Fruit fly (Drosophila melanogaster) whole organism, embryonic: Measurements from ENCODE around the gene CG6656.

ENCODE experiments used
- ATbp ChIP-seq: fragments of 200-800 bp; sonication (Bioruptor generic); optimal IDR thresholded peaks from 2 replicates; lab custom pipeline; 2017; ENCODE audit warnings: missing biosample characterization, mild to moderate bottlenecking, missing genetic modification characterization, missing genetic modification reagents
- Ada2b ChIP-seq: fragments of 200-800 bp; sonication (Bioruptor generic); IDR thresholded peaks from 2 replicates; pipeline ENCODE4 v1.3.6; 2022; ENCODE audit warnings: missing biosample characterization, missing genetic modification characterization
- Aef1 ChIP-seq: fragments of 200-800 bp; sonication (Bioruptor generic); IDR thresholded peaks from 3 replicates; pipeline ENCODE4 v1.3.6; 2022; ENCODE audit warnings: missing biosample characterization, missing genetic modification characterization
- Atf6 ChIP-seq: fragments of 200-800 bp; sonication (Bioruptor generic); IDR thresholded peaks from 2 replicates; pipeline ENCODE4 v1.3.6; 2022; ENCODE audit warnings: missing biosample characterization, missing genetic modification characterization
- B-H1 ChIP-seq: fragments of 200-800 bp; sonication (Bioruptor generic); IDR thresholded peaks from 3 replicates; pipeline ENCODE4 v1.3.6; 2022; ENCODE audit warnings: missing biosample characterization, missing genetic modification characterization
- CG11560 ChIP-seq: fragments of 200-800 bp; sonication (Bioruptor generic); IDR thresholded peaks from 3 replicates; pipeline ENCODE4 v1.3.6; 2022; ENCODE audit warnings: missing biosample characterization, missing genetic modification characterization
- CG1233 ChIP-seq: fragments of 200-800 bp; sonication (Bioruptor generic); optimal IDR thresholded peaks from 4 replicates; lab custom pipeline; 2018; ENCODE audit warnings: missing biosample characterization, mild to moderate bottlenecking, missing genetic modification characterization
- CG1602 ChIP-seq: fragments of 200-800 bp; sonication (Bioruptor generic); optimal IDR thresholded peaks from 3 replicates; lab custom pipeline; 2016; ENCODE audit warnings: missing biosample characterization, missing genetic modification characterization
- CG17328 ChIP-seq: fragments of 200-800 bp; sonication (Bioruptor generic); IDR thresholded peaks from 2 replicates; pipeline ENCODE4 v1.3.6; 2022; ENCODE audit warnings: missing biosample characterization, missing genetic modification characterization
- CG17359 ChIP-seq: fragments of 200-800 bp; sonication (Bioruptor generic); optimal IDR thresholded peaks from 3 replicates; lab custom pipeline; 2018; ENCODE audit warnings: missing biosample characterization, mild to moderate bottlenecking, missing genetic modification characterization, moderate library complexity
- CG1792 ChIP-seq: fragments of 200-800 bp; sonication (Bioruptor generic); optimal IDR thresholded peaks from 2 replicates; lab custom pipeline; 2016; ENCODE audit warnings: missing biosample characterization, missing genetic modification characterization
- CG18262 ChIP-seq: fragments of 200-800 bp; optimal IDR thresholded peaks from 3 replicates; lab custom pipeline; 2019; ENCODE audit warnings: missing biosample characterization, mild to moderate bottlenecking, missing genetic modification characterization, moderate library complexity
- CG31388 ChIP-seq: fragments of 200-800 bp; sonication (Bioruptor generic); optimal IDR thresholded peaks from 2 replicates; lab custom pipeline; 2016; ENCODE audit warnings: missing biosample characterization, missing genetic modification characterization
- CG3407 ChIP-seq: fragments of 200-800 bp; sonication (Bioruptor generic); optimal IDR thresholded peaks from 2 replicates; lab custom pipeline; 2018; ENCODE audit warnings: missing biosample characterization, mild to moderate bottlenecking, missing genetic modification characterization
- CG34224 ChIP-seq: fragments of 200-800 bp; sonication (Bioruptor generic); IDR thresholded peaks from 3 replicates; pipeline ENCODE4 v1.3.6; 2022; ENCODE audit warnings: missing biosample characterization, missing genetic modification characterization; ENCODE audit not compliant: partially characterized antibody
- CG6689 ChIP-seq: fragments of 200-800 bp; sonication (Bioruptor generic); IDR thresholded peaks from 2 replicates; pipeline ENCODE4 v1.3.6; 2022; ENCODE audit warnings: missing biosample characterization, missing genetic modification characterization
- CG6791 ChIP-seq: fragments of 200-800 bp; sonication (Bioruptor generic); IDR thresholded peaks from 3 replicates; pipeline ENCODE4 v1.3.6; 2022; ENCODE audit warnings: missing biosample characterization, missing genetic modification characterization; ENCODE audit not compliant: partially characterized antibody
- CG7556 ChIP-seq: fragments of 200-800 bp; sonication (Bioruptor generic); optimal IDR thresholded peaks from 2 replicates; lab custom pipeline; 2017; ENCODE audit warnings: missing biosample characterization, mild to moderate bottlenecking, missing genetic modification characterization
- CG7963 ChIP-seq: fragments of 200-800 bp; sonication (Bioruptor generic); IDR thresholded peaks from 3 replicates; pipeline ENCODE4 v1.3.6; 2022; ENCODE audit warnings: missing biosample characterization, missing genetic modification characterization; ENCODE audit not compliant: partially characterized antibody
- CG8478 ChIP-seq: fragments of >200 bp; optimal IDR thresholded peaks from 2 replicates; lab custom pipeline; 2018
- CG9932 ChIP-seq: fragments of 200-800 bp; sonication (Bioruptor generic); IDR thresholded peaks from 2 replicates; pipeline ENCODE4 v1.3.6; 2022; ENCODE audit warnings: missing biosample characterization, missing genetic modification characterization
- Doc2 ChIP-seq: fragments of 200-800 bp; sonication (Bioruptor generic); IDR thresholded peaks from 2 replicates; pipeline ENCODE4 v1.3.6; 2022; ENCODE audit warnings: missing biosample characterization, missing genetic modification characterization
- E2f1 ChIP-seq: fragments of 200-800 bp; sonication (Bioruptor generic); IDR thresholded peaks from 2 replicates; pipeline ENCODE4 v1.3.6; 2022; ENCODE audit warnings: missing biosample characterization, missing genetic modification characterization
- HmgZ ChIP-seq: fragments of 200-800 bp; sonication (Bioruptor generic); optimal IDR thresholded peaks from 2 replicates; lab custom pipeline; 2018; ENCODE audit warnings: missing biosample characterization, mild to moderate bottlenecking, missing genetic modification characterization
- Hr3 ChIP-seq: fragments of 200-800 bp; sonication (Bioruptor generic); optimal IDR thresholded peaks from 3 replicates; lab custom pipeline; 2016; ENCODE audit warnings: missing biosample characterization, missing genetic modification characterization
- Kr ChIP-seq: fragments of 200-800 bp; sonication (Bioruptor generic); optimal IDR thresholded peaks from 2 replicates; lab custom pipeline; 2017; ENCODE audit warnings: missing biosample characterization, mild to moderate bottlenecking, missing genetic modification characterization
- Lhr ChIP-seq: fragments of 200-800 bp; sonication (Bioruptor generic); optimal IDR thresholded peaks from 3 replicates; lab custom pipeline; 2017; ENCODE audit warnings: mild to moderate bottlenecking, missing biosample characterization, missing genetic modification reagents, missing genetic modification characterization
- Oli ChIP-seq: fragments of 200-800 bp; sonication (Bioruptor generic); optimal IDR thresholded peaks from 2 replicates; lab custom pipeline; 2018; ENCODE audit warnings: missing biosample characterization, mild to moderate bottlenecking, missing genetic modification characterization, moderate library complexity
- PHDP ChIP-seq: fragments of 200-800 bp; sonication (Bioruptor generic); optimal IDR thresholded peaks from 3 replicates; lab custom pipeline; 2018; ENCODE audit warnings: missing biosample characterization, mild to moderate bottlenecking, missing genetic modification characterization, moderate library complexity
- Ravus ChIP-seq: fragments of 200-800 bp; sonication (Bioruptor generic); IDR thresholded peaks from 2 replicates; pipeline ENCODE4 v1.3.6; 2022; ENCODE audit warnings: missing biosample characterization, missing genetic modification characterization
- Vsx1 ChIP-seq: fragments of 200-800 bp; sonication (Bioruptor generic); optimal IDR thresholded peaks from 2 replicates; lab custom pipeline; 2017; ENCODE audit warnings: missing biosample characterization, mild to moderate bottlenecking, missing genetic modification characterization, missing genetic modification reagents
- br ChIP-seq: fragments of >200 bp; optimal IDR thresholded peaks from 2 replicates; lab custom pipeline; 2017
- chif ChIP-seq, 2 experiments: fragments of 200-800 bp; sonication (Bioruptor generic); optimal IDR thresholded peaks; 3 replicates each; lab custom pipeline; 2016; ENCODE audit warnings: missing biosample characterization in 2 of 2, missing genetic modification characterization in 2 of 2
- chn ChIP-seq: fragments of 200-800 bp; sonication (Bioruptor generic); optimal IDR thresholded peaks from 2 replicates; lab custom pipeline; 2016; ENCODE audit warnings: missing biosample characterization, missing genetic modification characterization
- dan ChIP-seq: fragments of 200-800 bp; sonication (Bioruptor generic); IDR thresholded peaks from 2 replicates; pipeline ENCODE4 v1.3.6; 2022; ENCODE audit warnings: missing biosample characterization, missing genetic modification characterization
- danr ChIP-seq: fragments of 200-800 bp; sonication (Bioruptor generic); IDR thresholded peaks from 2 replicates; pipeline ENCODE4 v1.3.6; 2022; ENCODE audit warnings: missing biosample characterization, missing genetic modification characterization
- dysf ChIP-seq: fragments of 200-800 bp; sonication (Bioruptor generic); IDR thresholded peaks from 3 replicates; pipeline ENCODE4 v1.3.6; 2022; ENCODE audit warnings: missing biosample characterization, missing genetic modification characterization
- en ChIP-seq: fragments of 200-800 bp; sonication (Bioruptor generic); optimal IDR thresholded peaks from 2 replicates; lab custom pipeline; 2016; ENCODE audit warnings: missing biosample characterization, missing genetic modification characterization
- fd96Cb ChIP-seq: fragments of 200-800 bp; sonication (Bioruptor generic); optimal IDR thresholded peaks from 2 replicates; lab custom pipeline; 2018; ENCODE audit warnings: missing biosample characterization, mild to moderate bottlenecking, missing genetic modification characterization, moderate library complexity
- gce ChIP-seq: fragments of 200-800 bp; sonication (Bioruptor generic); IDR thresholded peaks from 3 replicates; pipeline ENCODE4 v1.3.6; 2022; ENCODE audit warnings: missing biosample characterization, missing genetic modification characterization
- hth ChIP-seq: fragments of >200 bp; optimal IDR thresholded peaks from 2 replicates; lab custom pipeline; 2017; ENCODE audit warnings: inconsistent platforms
- jigr1 ChIP-seq: fragments of 200-800 bp; sonication (Bioruptor generic); IDR thresholded peaks from 3 replicates; pipeline ENCODE4 v1.3.6; 2022; ENCODE audit warnings: missing biosample characterization, missing genetic modification characterization
- kay ChIP-seq: fragments of 200-800 bp; sonication (Bioruptor generic); optimal IDR thresholded peaks from 2 replicates; lab custom pipeline; 2016; ENCODE audit warnings: missing biosample characterization, missing genetic modification characterization
- lov ChIP-seq, 2 experiments: fragments of 200-800 bp in 1 of 2; fragments of >200 bp in 1 of 2; sonication (Bioruptor generic) in 1 of 2; IDR thresholded peaks in 1 of 2; optimal IDR thresholded peaks in 1 of 2; 2 replicates in 1 of 2; 3 replicates in 1 of 2; pipeline versions ENCODE4 v1.3.6 to Lab custom; 2017 to 2022; ENCODE audit warnings: missing biosample characterization in 1 of 2, missing genetic modification characterization in 1 of 2
- nau ChIP-seq: fragments of 200-800 bp; sonication (Bioruptor generic); optimal IDR thresholded peaks from 3 replicates; lab custom pipeline; 2017; ENCODE audit warnings: missing biosample characterization, mild to moderate bottlenecking, missing genetic modification characterization, missing genetic modification reagents
- rib ChIP-seq: fragments of 200-800 bp; sonication (Bioruptor generic); IDR thresholded peaks from 2 replicates; pipeline ENCODE4 v1.3.6; 2022; ENCODE audit warnings: missing biosample characterization, missing genetic modification characterization
- run ChIP-seq: fragments of 200-800 bp; sonication (Bioruptor generic); optimal IDR thresholded peaks from 3 replicates; lab custom pipeline; 2018; ENCODE audit warnings: missing biosample characterization, mild to moderate bottlenecking, missing genetic modification characterization
- slp2 ChIP-seq: fragments of 200-800 bp; sonication (Bioruptor generic); optimal IDR thresholded peaks from 2 replicates; lab custom pipeline; 2016; ENCODE audit warnings: missing biosample characterization, missing genetic modification characterization
- unpg ChIP-seq: fragments of 200-800 bp; sonication (Bioruptor generic); optimal IDR thresholded peaks from 3 replicates; lab custom pipeline; 2018; ENCODE audit warnings: missing biosample characterization, mild to moderate bottlenecking, missing genetic modification characterization, moderate library complexity
- vvl ChIP-seq: fragments of 200-800 bp; sonication (Bioruptor generic); IDR thresholded peaks from 2 replicates; pipeline ENCODE4 v1.3.6; 2022; ENCODE audit warnings: missing biosample characterization, missing genetic modification characterization

CG6656 gene

dm6 chr3R:21837069-21837977, 37.8 kb upstream of the CG6656 start (continued):
- no peak for TF ChIP-seq dan
- TF ChIP-seq CG1792 (GFP tag; lab: Kevin White, UChicago), result no peak
- no peak for TF ChIP-seq CG17328 (GFP tag; lab: Robert Waterston, UW)
- peak; percentile 61 for TF ChIP-seq CG6689
- no peak for TF ChIP-seq en (GFP tag; lab: Kevin White, UChicago)
- TF ChIP-seq HmgZ (tag; lab: Kevin White, UChicago), result no peak
- no peak for TF ChIP-seq lov (optimal IDR thresholded peaks at IDR 0.05; lab: Kevin White, UChicago)
- TF ChIP-seq lov (GFP tag; IDR thresholded peaks at IDR 0.05; lab: Robert Waterston, UW), result no peak
- TF ChIP-seq CG6791 (GFP tag; lab: Robert Waterston, UW), result no peak
- TF ChIP-seq rib (GFP tag; lab: Robert Waterston, UW), result no peak
- TF ChIP-seq PHDP (tag; lab: Kevin White, UChicago), result no peak
- TF ChIP-seq run (tag; lab: Kevin White, UChicago), result no peak
- TF ChIP-seq Atf6 (GFP tag; lab: Robert Waterston, UW), result no peak
- TF ChIP-seq E2f1 (GFP tag; lab: Robert Waterston, UW), result peak; percentile 65
- no peak for TF ChIP-seq vvl (GFP tag; lab: Robert Waterston, UW)
- no peak for TF ChIP-seq danr (GFP tag; lab: Robert Waterston, UW)
- TF ChIP-seq Oli (tag; lab: Kevin White, UChicago), result no peak
- no peak for TF ChIP-seq hth (lab: Kevin White, UChicago)
- TF ChIP-seq CG11560 (tag; lab: Robert Waterston, UW), result no peak
- peak; percentile 54 for TF ChIP-seq Ada2b (GFP tag; lab: Robert Waterston, UW)
- TF ChIP-seq dysf (GFP tag; lab: Robert Waterston, UW), result peak; percentile 5; the same call in 1 of the 3 replicates
- 0 out of 3 replicates have a peak, but pooled peaks have one; percentile 16 for TF ChIP-seq jigr1 (GFP tag; lab: Robert Waterston, UW)
- no peak for TF ChIP-seq ATbp
- 0 out of 3 replicates have a peak, but pooled peaks have one; percentile 28 for TF ChIP-seq B-H1 (GFP tag; lab: Robert Waterston, UW)
- no peak for TF ChIP-seq CG3407 (GFP tag; lab: Kevin White, UChicago)
- no peak for TF ChIP-seq CG34224 (GFP tag; lab: Robert Waterston, UW)
- TF ChIP-seq fd96Cb, result peak; percentile 67
- TF ChIP-seq chn (GFP tag; lab: Kevin White, UChicago), result no peak
- no peak for TF ChIP-seq Vsx1 (GFP tag; lab: Kevin White, UChicago)
- no peak for TF ChIP-seq gce (GFP tag; lab: Robert Waterston, UW)
- no peak for TF ChIP-seq CG31388 (GFP tag; lab: Kevin White, UChicago)
- peak; percentile 45 for TF ChIP-seq unpg (GFP tag; lab: Kevin White, UChicago)
- no peak for TF ChIP-seq br (lab: Kevin White, UChicago)
- TF ChIP-seq CG7556 (GFP tag; lab: Kevin White, UChicago), result peak; percentile 29
- TF ChIP-seq chif (GFP tag; optimal IDR thresholded peaks at IDR 0.05; lab: Kevin White, UChicago), result no peak
- TF ChIP-seq nau (GFP tag; lab: Kevin White, UChicago), result peak; percentile 27
- no peak for TF ChIP-seq CG7963 (GFP tag; lab: Robert Waterston, UW)
- no peak for TF ChIP-seq Hr3 (GFP tag; lab: Kevin White, UChicago)
- TF ChIP-seq Aef1 (GFP tag; lab: Robert Waterston, UW), result peak; percentile 58; the same call in 2 of the 3 replicates
- TF ChIP-seq CG8478 (lab: Kevin White, UChicago), result no peak
- peak; percentile 9 for TF ChIP-seq CG18262 (tag; lab: Kevin White, UChicago)
- peak; percentile 7; the same call in 1 of the 2 replicates for TF ChIP-seq Ravus (GFP tag; lab: Robert Waterston, UW)
- TF ChIP-seq CG17359 (tag; lab: Kevin White, UChicago), result peak; percentile 81
- no peak for TF ChIP-seq CG1602 (GFP tag; lab: Kevin White, UChicago)
- TF ChIP-seq Doc2, result no peak
- no peak for TF ChIP-seq CG1233
- no peak for TF ChIP-seq kay (GFP tag; lab: Kevin White, UChicago)
- no peak for TF ChIP-seq CG9932
- TF ChIP-seq Lhr (GFP tag; lab: Kevin White, UChicago), result no peak
- TF ChIP-seq Kr (GFP tag; lab: Kevin White, UChicago), result no peak
- TF ChIP-seq slp2 (GFP tag; lab: Kevin White, UChicago), result no peak
